Fruit fly (Drosophila melanogaster) whole organism, embryonic: ENCODE measurements around the gene CG13044.

ENCODE experiments used
- Atf-2 ChIP-seq: fragments of 200-800 bp; sonication (Bioruptor generic); optimal IDR thresholded peaks from 2 replicates; lab custom pipeline; 2016; ENCODE audit warnings: missing biosample characterization, missing genetic modification characterization
- Bgb ChIP-seq: fragments of 200-800 bp; sonication (Bioruptor generic); IDR thresholded peaks from 2 replicates; pipeline ENCODE4 v1.3.6; 2022; ENCODE audit warnings: missing biosample characterization, missing genetic modification characterization; ENCODE audit not compliant: partially characterized antibody
- Blimp-1 ChIP-seq: fragments of 200-800 bp; sonication (Bioruptor generic); optimal IDR thresholded peaks from 3 replicates; lab custom pipeline; 2018; ENCODE audit warnings: missing biosample characterization, missing genetic modification characterization, mild to moderate bottlenecking, moderate library complexity, missing genetic modification reagents
- CG11085 ChIP-seq: fragments of 200-800 bp; sonication (Bioruptor generic); IDR thresholded peaks from 2 replicates; pipeline ENCODE4 v1.3.6; 2022; ENCODE audit warnings: missing biosample characterization, missing genetic modification characterization
- CG11093 ChIP-seq: fragments of 200-800 bp; sonication (Bioruptor generic); IDR thresholded peaks from 3 replicates; pipeline ENCODE4 v1.3.6; 2022; ENCODE audit warnings: missing biosample characterization, missing genetic modification characterization
- CG12071 ChIP-seq: fragments of 200-800 bp; sonication (Bioruptor generic); optimal IDR thresholded peaks from 3 replicates; lab custom pipeline; 2018; ENCODE audit warnings: missing biosample characterization, mild to moderate bottlenecking, missing genetic modification characterization
- CG12769 ChIP-seq: fragments of 200-800 bp; sonication (Bioruptor generic); optimal IDR thresholded peaks from 2 replicates; lab custom pipeline; 2019; ENCODE audit warnings: missing biosample characterization, mild to moderate bottlenecking, missing genetic modification characterization, moderate library complexity
- CG14441 ChIP-seq: fragments of 200-800 bp; sonication (Bioruptor generic); IDR thresholded peaks from 2 replicates; pipeline ENCODE4 v1.3.6; 2022; ENCODE audit warnings: missing biosample characterization, missing genetic modification characterization
- CG15601 ChIP-seq: fragments of 200-800 bp; sonication (Bioruptor generic); optimal IDR thresholded peaks from 3 replicates; lab custom pipeline; 2019; ENCODE audit warnings: missing biosample characterization, mild to moderate bottlenecking, missing genetic modification characterization, moderate library complexity
- CG30403 ChIP-seq: fragments of 200-800 bp; sonication (Bioruptor generic); optimal IDR thresholded peaks from 3 replicates; lab custom pipeline; 2016; ENCODE audit warnings: missing biosample characterization, missing genetic modification characterization
- CG3065 ChIP-seq: fragments of 200-800 bp; sonication (Bioruptor generic); optimal IDR thresholded peaks from 2 replicates; lab custom pipeline; 2016; ENCODE audit warnings: missing biosample characterization, missing genetic modification characterization
- CG4617 ChIP-seq: fragments of 200-800 bp; sonication (Bioruptor generic); optimal IDR thresholded peaks from 3 replicates; lab custom pipeline; 2016; ENCODE audit warnings: missing biosample characterization, missing genetic modification characterization, borderline replicate concordance
- CG4820 ChIP-seq: fragments of 200-800 bp; sonication (Bioruptor generic); optimal IDR thresholded peaks from 3 replicates; lab custom pipeline; 2016; ENCODE audit warnings: missing biosample characterization, missing genetic modification characterization
- CG6813 ChIP-seq: fragments of 200-800 bp; sonication (Bioruptor generic); optimal IDR thresholded peaks from 2 replicates; lab custom pipeline; 2017; ENCODE audit warnings: missing biosample characterization, missing genetic modification characterization, mild to moderate bottlenecking, moderate library complexity, missing genetic modification reagents
- CG7357 ChIP-seq: fragments of 200-800 bp; sonication (Bioruptor generic); IDR thresholded peaks from 3 replicates; pipeline ENCODE4 v1.3.6; 2022; ENCODE audit warnings: missing biosample characterization, missing genetic modification characterization
- CG8359 ChIP-seq: fragments of 200-800 bp; sonication (Bioruptor generic); optimal IDR thresholded peaks from 2 replicates; lab custom pipeline; 2017; ENCODE audit warnings: missing biosample characterization, mild to moderate bottlenecking, missing genetic modification characterization, borderline replicate concordance
- CG9932 ChIP-seq: fragments of 200-800 bp; sonication (Bioruptor generic); IDR thresholded peaks from 2 replicates; pipeline ENCODE4 v1.3.6; 2022; ENCODE audit warnings: missing biosample characterization, missing genetic modification characterization
- Hr39 ChIP-seq: fragments of >200 bp; optimal IDR thresholded peaks from 2 replicates; lab custom pipeline; 2017
- Optix ChIP-seq: fragments of 200-800 bp; sonication (Bioruptor generic); IDR thresholded peaks from 3 replicates; pipeline ENCODE4 v1.3.6; 2022; ENCODE audit warnings: missing biosample characterization, missing genetic modification characterization
- Ptx1 ChIP-seq: fragments of 200-800 bp; sonication (Bioruptor generic); IDR thresholded peaks from 2 replicates; pipeline ENCODE4 v1.3.6; 2022; ENCODE audit warnings: missing biosample characterization, missing genetic modification characterization
- Scr ChIP-seq: fragments of 200-800 bp; sonication (Bioruptor generic); IDR thresholded peaks from 2 replicates; pipeline ENCODE4 v1.3.6; 2022; ENCODE audit warnings: missing biosample characterization, missing genetic modification characterization; ENCODE audit not compliant: partially characterized antibody
- Sin3A ChIP-seq: fragments of >200 bp; optimal IDR thresholded peaks from 2 replicates; lab custom pipeline; 2018
- Taf1 ChIP-seq: fragments of 200-800 bp; sonication (Bioruptor generic); IDR thresholded peaks from 2 replicates; pipeline ENCODE4 v1.3.6; 2022; ENCODE audit warnings: missing biosample characterization, missing genetic modification characterization
- Usf ChIP-seq: fragments of 200-800 bp; sonication (Bioruptor generic); optimal IDR thresholded peaks from 2 replicates; lab custom pipeline; 2017; ENCODE audit warnings: missing genotype, missing biosample characterization, missing genetic modification characterization
- YL-1 ChIP-seq: fragments of 200-800 bp; sonication (Bioruptor generic); optimal IDR thresholded peaks from 3 replicates; lab custom pipeline; 2017; ENCODE audit warnings: missing biosample characterization, mild to moderate bottlenecking, missing genetic modification characterization
- cad ChIP-seq: fragments of >200 bp; optimal IDR thresholded peaks from 2 replicates; lab custom pipeline; 2017; ENCODE audit warnings: missing biosample characterization, missing genetic modification characterization
- cas ChIP-seq: fragments of 200-800 bp; sonication (Bioruptor generic); IDR thresholded peaks from 2 replicates; pipeline ENCODE4 v1.3.6; 2022; ENCODE audit warnings: missing biosample characterization, missing genetic modification characterization
- chinmo ChIP-seq: fragments of 200-800 bp; sonication (Bioruptor generic); IDR thresholded peaks from 4 replicates; pipeline ENCODE4 v1.3.6; 2022; ENCODE audit warnings: missing biosample characterization, missing genetic modification characterization; ENCODE audit not compliant: partially characterized antibody
- croc ChIP-seq: fragments of 200-800 bp; sonication (Bioruptor generic); conservative IDR thresholded peaks from 3 replicates; pipeline ENCODE4 v1.3.6; 2022; ENCODE audit warnings: missing biosample characterization, missing genetic modification characterization
- ftz-f1 ChIP-seq: fragments of 200-800 bp; sonication (Bioruptor generic); optimal IDR thresholded peaks from 2 replicates; lab custom pipeline; 2016; ENCODE audit warnings: missing biosample characterization, missing genetic modification characterization
- fu2 ChIP-seq: fragments of 200-800 bp; sonication (Bioruptor generic); optimal IDR thresholded peaks from 2 replicates; lab custom pipeline; 2016; ENCODE audit warnings: missing biosample characterization, missing genetic modification characterization
- lab ChIP-seq: fragments of 200-800 bp; sonication (Bioruptor generic); optimal IDR thresholded peaks from 3 replicates; lab custom pipeline; 2017; ENCODE audit warnings: missing biosample characterization, missing genetic modification characterization, mild to moderate bottlenecking, moderate library complexity, missing genetic modification reagents
- nau ChIP-seq: fragments of 200-800 bp; sonication (Bioruptor generic); optimal IDR thresholded peaks from 3 replicates; lab custom pipeline; 2017; ENCODE audit warnings: missing biosample characterization, mild to moderate bottlenecking, missing genetic modification characterization, missing genetic modification reagents
- nom ChIP-seq: fragments of 200-800 bp; sonication (Bioruptor generic); optimal IDR thresholded peaks from 2 replicates; lab custom pipeline; 2017; ENCODE audit warnings: missing biosample characterization, missing genetic modification characterization, mild to moderate bottlenecking, moderate library complexity, missing genetic modification reagents
- pan ChIP-seq, 4 experiments: fragments of >200 bp in 3 of 4; fragments of 200-800 bp in 1 of 4; sonication (Bioruptor generic) in 1 of 4; optimal IDR thresholded peaks in 3 of 4; IDR thresholded peaks in 1 of 4; 2 replicates each; pipeline versions ENCODE4 v1.3.6 to Lab custom; 2017 to 2022; ENCODE audit warnings: missing biosample characterization in 2 of 4, missing genetic modification characterization in 2 of 4, mixed read lengths in 1 of 4
- pho ChIP-seq: fragments of 200-800 bp; sonication (Bioruptor generic); optimal IDR thresholded peaks from 2 replicates; lab custom pipeline; 2016; ENCODE audit warnings: missing biosample characterization, missing genetic modification characterization
- phol ChIP-seq: fragments of 200-800 bp; sonication (Bioruptor generic); optimal IDR thresholded peaks from 3 replicates; lab custom pipeline; 2018; ENCODE audit warnings: missing biosample characterization, mild to moderate bottlenecking, missing genetic modification characterization, moderate library complexity
- pita ChIP-seq: fragments of 200-800 bp; sonication (Bioruptor generic); optimal IDR thresholded peaks from 2 replicates; lab custom pipeline; 2017; ENCODE audit warnings: missing biosample characterization, mild to moderate bottlenecking, missing genetic modification characterization
- schlank ChIP-seq: fragments of 200-800 bp; sonication (Bioruptor generic); optimal IDR thresholded peaks from 2 replicates; lab custom pipeline; 2018; ENCODE audit warnings: missing biosample characterization, mild to moderate bottlenecking, missing genetic modification characterization
- sd ChIP-seq: fragments of 200-800 bp; sonication (Bioruptor generic); optimal IDR thresholded peaks from 3 replicates; lab custom pipeline; 2018; ENCODE audit warnings: missing biosample characterization, mild to moderate bottlenecking, missing genetic modification characterization, moderate library complexity
- sob ChIP-seq: fragments of 200-800 bp; sonication (Bioruptor generic); IDR thresholded peaks from 2 replicates; pipeline ENCODE4 v1.3.6; 2022; ENCODE audit warnings: missing biosample characterization, missing genetic modification characterization
- sqz ChIP-seq: fragments of 200-800 bp; sonication (Bioruptor generic); optimal IDR thresholded peaks from 3 replicates; lab custom pipeline; 2018; ENCODE audit warnings: missing biosample characterization, mild to moderate bottlenecking, missing genetic modification characterization
- ssp ChIP-seq: fragments of 200-800 bp; sonication (Bioruptor generic); IDR thresholded peaks from 2 replicates; pipeline ENCODE4 v1.3.6; 2022; ENCODE audit warnings: missing biosample characterization, missing genetic modification characterization
- trh ChIP-seq: fragments of 200-800 bp; sonication (Bioruptor generic); optimal IDR thresholded peaks from 2 replicates; lab custom pipeline; 2016; ENCODE audit warnings: missing biosample characterization, missing genetic modification characterization
- twi ChIP-seq: fragments of 200-800 bp; optimal IDR thresholded peaks from 2 replicates; lab custom pipeline; 2019; ENCODE audit warnings: missing biosample characterization, mild to moderate bottlenecking, missing genetic modification characterization, moderate library complexity
- unc-4 ChIP-seq: fragments of 200-800 bp; sonication (Bioruptor generic); IDR thresholded peaks from 2 replicates; pipeline ENCODE4 v1.3.6; 2022; ENCODE audit warnings: missing biosample characterization, missing genetic modification characterization; ENCODE audit not compliant: partially characterized antibody
- vnd ChIP-seq: fragments of 200-800 bp; sonication (Bioruptor generic); IDR thresholded peaks from 3 replicates; pipeline ENCODE4 v1.3.6; 2022; ENCODE audit warnings: missing biosample characterization, missing genetic modification characterization; ENCODE audit not compliant: partially characterized antibody
- vvl ChIP-seq: fragments of 200-800 bp; sonication (Bioruptor generic); IDR thresholded peaks from 2 replicates; pipeline ENCODE4 v1.3.6; 2022; ENCODE audit warnings: missing biosample characterization, missing genetic modification characterization
- wor ChIP-seq: fragments of 200-800 bp; sonication (Bioruptor generic); IDR thresholded peaks from 2 replicates; pipeline ENCODE4 v1.3.6; 2022; ENCODE audit warnings: missing biosample characterization, missing genetic modification characterization

CG13044 gene

DNA sequence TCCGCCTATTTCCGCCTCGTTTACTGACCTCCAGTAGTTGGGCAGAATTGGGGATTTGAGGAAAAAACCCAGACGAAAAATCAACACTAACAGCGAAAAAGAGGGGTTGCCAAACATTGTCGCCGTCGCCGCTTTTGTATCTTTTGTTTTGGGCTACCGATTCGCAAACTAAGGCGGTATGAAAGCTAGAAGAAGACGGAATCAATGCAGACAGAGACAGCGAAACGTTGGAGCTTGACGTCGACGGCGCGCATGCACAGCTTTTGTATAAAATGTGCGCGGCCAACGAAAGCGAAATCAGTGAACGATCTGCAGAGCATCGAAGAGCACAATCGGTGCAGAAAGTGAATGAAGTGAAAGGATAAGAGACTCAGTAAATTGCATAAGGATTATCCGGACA lies 35.7 kb upstream of the CG13044 start, which contains the start of gene CG4998:
TSS of gene CG4998 (plus strand) at position 301 of the 400 bp plus-strand sequence.
- no peak for TF ChIP-seq pan (optimal IDR thresholded peaks at IDR 0.05; lab: Kevin White, UChicago)
- TF ChIP-seq pan (GFP tag; optimal IDR thresholded peaks at IDR 0.05 in 1 of 2, IDR thresholded peaks at IDR 0.05 in 1 of 2), result peak in 1 of 2 experiments; percentile 14
- no peak for TF ChIP-seq fu2 (GFP tag; lab: Kevin White, UChicago)
- no peak for TF ChIP-seq croc (GFP tag; lab: Robert Waterston, UW)
- TF ChIP-seq vnd (GFP tag; lab: Robert Waterston, UW), result no peak
- peak; percentile 8 for TF ChIP-seq Blimp-1 (GFP tag; lab: Kevin White, UChicago)
- TF ChIP-seq CG12769, result peak; percentile 8
- no peak for TF ChIP-seq sob (GFP tag; lab: Robert Waterston, UW)

- no peak for TF ChIP-seq lab (GFP tag; lab: Kevin White, UChicago)
- no peak for TF ChIP-seq nom (GFP tag; lab: Kevin White, UChicago)
- no peak for TF ChIP-seq CG12071 (GFP tag; lab: Kevin White, UChicago)
- TF ChIP-seq trh (GFP tag; lab: Kevin White, UChicago), result no peak
- TF ChIP-seq Atf-2 (GFP tag; lab: Kevin White, UChicago), result no peak
- no peak for TF ChIP-seq CG4617 (GFP tag; lab: Kevin White, UChicago)
- TF ChIP-seq Scr (GFP tag; lab: Robert Waterston, UW), result no peak
- no peak for TF ChIP-seq CG8359 (GFP tag; lab: Kevin White, UChicago)
- no peak for TF ChIP-seq unc-4 (GFP tag; lab: Robert Waterston, UW)
- no peak for TF ChIP-seq ssp (GFP tag; lab: Robert Waterston, UW)
- no peak for TF ChIP-seq CG4820
- no peak for TF ChIP-seq CG15601
- TF ChIP-seq CG14441, result no peak
- no peak for TF ChIP-seq sqz (GFP tag; lab: Kevin White, UChicago)
- peak; percentile 71; the same call in 1 of the 4 replicates for TF ChIP-seq chinmo (GFP tag; lab: Robert Waterston, UW)
- no peak for TF ChIP-seq Sin3A (lab: Kevin White, UChicago)
- peak; percentile 66 for TF ChIP-seq sd (tag; lab: Kevin White, UChicago)
- TF ChIP-seq phol (tag; lab: Kevin White, UChicago), result no peak
- no peak for TF ChIP-seq CG11093 (GFP tag; lab: Robert Waterston, UW)
- no peak for TF ChIP-seq CG9932
- TF ChIP-seq cas (GFP tag; lab: Robert Waterston, UW), result no peak
- TF ChIP-seq pho (GFP tag; lab: Kevin White, UChicago), result no peak
- TF ChIP-seq CG11085 (GFP tag; lab: Robert Waterston, UW), result no peak
- TF ChIP-seq ftz-f1, result peak; percentile 48
- TF ChIP-seq Bgb (GFP tag; lab: Robert Waterston, UW), result no peak
- TF ChIP-seq cad, result no peak
- TF ChIP-seq Ptx1, result no peak
- TF ChIP-seq CG6813 (GFP tag; lab: Kevin White, UChicago), result no peak
- TF ChIP-seq Taf1 (GFP tag; lab: Robert Waterston, UW), result no peak
- no peak for TF ChIP-seq schlank (tag; lab: Kevin White, UChicago)
- TF ChIP-seq Hr39 (lab: Kevin White, UChicago), result no peak
- TF ChIP-seq Usf (GFP tag; lab: Kevin White, UChicago), result no peak
- TF ChIP-seq YL-1 (GFP tag; lab: Kevin White, UChicago), result no peak
- TF ChIP-seq wor, result no peak
- TF ChIP-seq nau (GFP tag; lab: Kevin White, UChicago), result no peak
- peak; percentile 83 for TF ChIP-seq vvl (GFP tag; lab: Robert Waterston, UW)
- TF ChIP-seq Blimp-1 (GFP tag; lab: Kevin White, UChicago), result peak; percentile 63
- no peak for TF ChIP-seq CG30403 (GFP tag; lab: Kevin White, UChicago)
- TF ChIP-seq twi (tag; lab: Kevin White, UChicago), result no peak
- no peak for TF ChIP-seq vnd (GFP tag; lab: Robert Waterston, UW)
- no peak for TF ChIP-seq CG3065 (GFP tag; lab: Kevin White, UChicago)
- TF ChIP-seq pita (GFP tag; lab: Kevin White, UChicago), result no peak
- no peak for TF ChIP-seq Optix (GFP tag; lab: Robert Waterston, UW)
- no peak for TF ChIP-seq CG7357
Measured at dm6 chr3L:16337739-16338138, 34.8 kb upstream of the CG13044 start.
